Fruit fly (Drosophila melanogaster): ENCODE results near the gene Spn.

Spn gene

DNA sequence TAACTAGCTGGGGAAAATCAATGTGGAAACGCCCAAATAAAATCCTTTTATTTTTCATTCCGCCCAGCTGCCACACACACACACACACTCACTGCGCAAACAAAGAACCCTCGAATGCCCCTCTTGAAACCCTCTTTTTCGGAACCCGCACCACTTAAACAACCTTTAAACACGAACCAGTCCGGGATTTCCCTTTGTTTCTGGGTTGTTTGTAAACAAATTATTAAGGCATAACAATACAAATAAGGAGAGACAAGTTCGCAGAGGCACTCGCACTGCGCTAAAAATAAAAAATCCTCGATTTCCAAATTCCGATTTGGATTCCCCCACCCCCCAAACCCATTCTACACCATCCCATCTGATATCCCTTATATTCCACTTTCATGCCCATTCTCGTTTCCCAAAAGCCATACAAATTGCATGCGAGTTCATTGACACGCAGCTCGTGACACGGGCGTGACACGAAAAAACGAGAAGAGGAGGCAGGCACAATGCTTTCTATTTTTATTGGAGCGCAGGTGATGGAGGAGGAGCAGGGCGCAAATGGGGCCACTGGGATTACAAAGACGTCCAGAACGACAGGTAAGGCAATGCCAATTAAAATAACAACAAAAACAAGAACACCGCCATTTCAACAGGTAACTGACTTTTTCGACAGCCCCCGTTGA is 25.6 kb upstream of the Spn start (continued):
- TF ChIP-seq chinmo (GFP tag; IDR thresholded peaks at IDR 0.05; ENCODE audit: partially characterized antibody): 0 out of 4 replicates have a peak, but pooled peaks have one; percentile 27
- TF ChIP-seq CG32767 (GFP tag; IDR thresholded peaks at IDR 0.05): no peak
- TF ChIP-seq pho (GFP tag; optimal IDR thresholded peaks at IDR 0.05): no peak
- peak; percentile 43 for TF ChIP-seq Med (GFP tag)
- TF ChIP-seq CG7357 (GFP tag; IDR thresholded peaks at IDR 0.05): no peak
- no peak for TF ChIP-seq sug (tag; optimal IDR thresholded peaks at IDR 0.05)
- TF ChIP-seq CG13287 (GFP tag; IDR thresholded peaks at IDR 0.05; ENCODE audit: partially characterized antibody): peak; percentile 41
- TF ChIP-seq D (optimal IDR thresholded peaks at IDR 0.05): no peak
- no peak for TF ChIP-seq D (GFP tag; optimal IDR thresholded peaks at IDR 0.05)
- no peak for TF ChIP-seq Hmx (GFP tag; optimal IDR thresholded peaks at IDR 0.05)
- TF ChIP-seq hbn (GFP tag; IDR thresholded peaks at IDR 0.05; ENCODE audit: partially characterized antibody): peak; percentile 77
- no peak for TF ChIP-seq CG4404 (GFP tag; IDR thresholded peaks at IDR 0.05)
- TF ChIP-seq pzg (GFP tag; optimal IDR thresholded peaks at IDR 0.05): no peak
- TF ChIP-seq CG12071 (GFP tag; optimal IDR thresholded peaks at IDR 0.05): no peak
- TF ChIP-seq cg (GFP tag; optimal IDR thresholded peaks at IDR 0.05): peak; percentile 21
- TF ChIP-seq Chrac-16 (GFP tag; optimal IDR thresholded peaks at IDR 0.05): no peak
- TF ChIP-seq Xbp1 (GFP tag; optimal IDR thresholded peaks at IDR 0.05): no peak
- TF ChIP-seq CG2116 (GFP tag; optimal IDR thresholded peaks at IDR 0.05): no peak
- no peak for TF ChIP-seq B-H1 (GFP tag; IDR thresholded peaks at IDR 0.05)
- TF ChIP-seq Opbp (GFP tag; IDR thresholded peaks at IDR 0.05; ENCODE audit: partially characterized antibody): no peak; the same call in 2 of the 3 replicates
- peak; percentile 16; the same call in 1 of the 2 replicates for TF ChIP-seq inv (GFP tag; IDR thresholded peaks at IDR 0.05; ENCODE audit: partially characterized antibody)
- TF ChIP-seq MBD-R2 (GFP tag; IDR thresholded peaks at IDR 0.05): no peak

dm6 chr3L:2578737-2579136 is 24.6 kb upstream of the Spn start:
- TF ChIP-seq CG18011 (GFP tag; optimal IDR thresholded peaks at IDR 0.05) (no peak), Mes4 (GFP tag; optimal IDR thresholded peaks at IDR 0.05) (no peak), H2.0 (GFP tag; IDR thresholded peaks at IDR 0.05) (peak; percentile 65), CG17328 (GFP tag; IDR thresholded peaks at IDR 0.05) (peak; percentile 74), CG17612 (GFP tag; IDR thresholded peaks at IDR 0.05) (no peak), repo (GFP tag; optimal IDR thresholded peaks at IDR 0.05) (peak; percentile 28), Hmx (GFP tag; optimal IDR thresholded peaks at IDR 0.05) (no peak), CG9609 (GFP tag; optimal IDR thresholded peaks at IDR 0.05) (peak; percentile 6), Blimp-1 (GFP tag; optimal IDR thresholded peaks at IDR 0.05) (peak; percentile 83), CG4360 (GFP tag; IDR thresholded peaks at IDR 0.05) (no peak), lola (GFP tag; optimal IDR thresholded peaks at IDR 0.05) (peak in 1 of 3 experiments; percentile 79), CG11093 (GFP tag; IDR thresholded peaks at IDR 0.05) (peak; percentile 59; the same call in 2 of the 3 replicates), CG16863 (GFP tag; optimal IDR thresholded peaks at IDR 0.05) (peak; percentile 40), CG18262 (tag; optimal IDR thresholded peaks at IDR 0.05) (peak; percentile 79), croc (GFP tag; conservative IDR thresholded peaks at IDR 0.05) (peak; percentile 63), CoRest (tag; optimal IDR thresholded peaks at IDR 0.05) (peak; percentile 76), Bteb2 (GFP tag; optimal IDR thresholded peaks at IDR 0.05) (peak; percentile 58), CG15514 (GFP tag; optimal IDR thresholded peaks at IDR 0.05) (peak; percentile 22), odd (GFP tag; optimal IDR thresholded peaks at IDR 0.05) (peak; percentile 48), gt (GFP tag; IDR thresholded peaks at IDR 0.05) (0 out of 2 replicates have a peak, but pooled peaks have one; percentile 9), CG4404 (GFP tag; IDR thresholded peaks at IDR 0.05) (no peak), Dbx (GFP tag; IDR thresholded peaks at IDR 0.05) (no peak), Opbp (GFP tag; IDR thresholded peaks at IDR 0.05; ENCODE audit: partially characterized antibody) (no peak), prd (optimal IDR thresholded peaks at IDR 0.05) (no peak), prd (GFP tag; IDR thresholded peaks at IDR 0.05) (peak; percentile 47; the same call in 2 of the 3 replicates), Oli (tag; optimal IDR thresholded peaks at IDR 0.05) (peak; percentile 67), CG7786 (GFP tag; optimal IDR thresholded peaks at IDR 0.05) (peak; percentile 21), CG9932 (GFP tag; IDR thresholded peaks at IDR 0.05) (peak; percentile 69), MTF-1 (GFP tag; optimal IDR thresholded peaks at IDR 0.05; ENCODE audit: borderline replicate concordance) (no peak), abd-A (tag; optimal IDR thresholded peaks at IDR 0.05) (no peak)
